Fruit fly (Drosophila melanogaster) whole organism, wandering third instar larva: ENCODE measurements around the gene CG5126.

Experiments used
- Abd-B ChIP-seq: fragments of >200 bp; optimal IDR thresholded peaks from 2 replicates; lab custom pipeline; 2017; ENCODE audit warnings: missing biosample characterization, missing genetic modification characterization
- CG32264 ChIP-seq: fragments of 200-800 bp; sonication (Bioruptor generic); optimal IDR thresholded peaks from 2 replicates; lab custom pipeline; 2016; ENCODE audit warnings: missing biosample characterization, missing genetic modification characterization
- CrebA ChIP-seq: fragments of 200-800 bp; sonication (Bioruptor generic); optimal IDR thresholded peaks from 2 replicates; lab custom pipeline; 2016; ENCODE audit warnings: missing biosample characterization, mild to moderate bottlenecking, missing genetic modification characterization, borderline replicate concordance
- Dfd ChIP-seq: fragments of >200 bp; optimal IDR thresholded peaks from 2 replicates; lab custom pipeline; 2017; ENCODE audit warnings: missing biosample characterization, missing genetic modification characterization
- Dif ChIP-seq: fragments of 200-275, 200-300 bp; sonication (Bioruptor generic); optimal IDR thresholded peaks from 2 replicates; lab custom pipeline; 2018; ENCODE audit warnings: missing biosample characterization, missing genetic modification characterization; ENCODE audit not compliant: partially characterized antibody
- GATAd ChIP-seq: sonication (Bioruptor generic); optimal IDR thresholded peaks from 2 replicates; lab custom pipeline; 2016; ENCODE audit warnings: missing biosample characterization, missing genetic modification characterization
- HLH106 ChIP-seq: fragments of 200-800 bp; optimal IDR thresholded peaks from 3 replicates; lab custom pipeline; 2019; ENCODE audit warnings: missing biosample characterization, mild to moderate bottlenecking, missing genetic modification characterization, moderate library complexity
- Hnf4 ChIP-seq: fragments of 200-800 bp; sonication (Bioruptor generic); optimal IDR thresholded peaks from 2 replicates; lab custom pipeline; 2016; ENCODE audit warnings: missing biosample characterization, mild to moderate bottlenecking, missing genetic modification characterization
- Hr78 ChIP-seq: fragments of >200 bp; optimal IDR thresholded peaks from 2 replicates; lab custom pipeline; 2017; ENCODE audit warnings: missing biosample characterization, missing genetic modification characterization
- Hr83 ChIP-seq: fragments of 200-300 bp; sonication (Bioruptor generic); optimal IDR thresholded peaks from 2 replicates; lab custom pipeline; 2016; ENCODE audit warnings: missing biosample characterization, mild to moderate bottlenecking, missing genetic modification characterization, moderate library complexity; ENCODE audit not compliant: poor library complexity, severe bottlenecking
- Mio ChIP-seq: sonication (Bioruptor generic); optimal IDR thresholded peaks from 2 replicates; lab custom pipeline; 2016; ENCODE audit warnings: missing biosample characterization, missing genetic modification characterization
- Myc ChIP-seq: fragments of >200 bp; optimal IDR thresholded peaks from 2 replicates; lab custom pipeline; 2017
- N ChIP-seq: fragments of >200 bp; optimal IDR thresholded peaks from 2 replicates; lab custom pipeline; 2018; ENCODE audit warnings: missing biosample characterization, missing external identifiers, missing genetic modification characterization
- OdsH ChIP-seq: fragments of 200-800 bp; sonication (Bioruptor generic); optimal IDR thresholded peaks from 2 replicates; lab custom pipeline; 2016; ENCODE audit warnings: missing biosample characterization, mild to moderate bottlenecking, missing genetic modification characterization
- Rel ChIP-seq, 2 experiments: fragments of 200-800 bp; sonication (Bioruptor generic) in 1 of 2; optimal IDR thresholded peaks; 2 replicates in 1 of 2; 3 replicates in 1 of 2; lab custom pipeline; 2016 to 2019; ENCODE audit warnings: mild to moderate bottlenecking in 2 of 2, missing biosample characterization in 2 of 2, missing genetic modification characterization in 2 of 2, moderate library complexity in 1 of 2
- Sp1 ChIP-seq: fragments of 200-800 bp; sonication (Bioruptor generic); optimal IDR thresholded peaks from 3 replicates; lab custom pipeline; 2019; ENCODE audit warnings: missing biosample characterization, mild to moderate bottlenecking, missing genetic modification characterization, moderate library complexity
- Vsx2 ChIP-seq: fragments of 200-300, 225-300 bp; sonication (Bioruptor generic); optimal IDR thresholded peaks from 2 replicates; lab custom pipeline; 2018; ENCODE audit warnings: missing biosample characterization, missing genetic modification characterization; ENCODE audit not compliant: partially characterized antibody
- br ChIP-seq: fragments of 200-800 bp; sonication (Bioruptor generic); optimal IDR thresholded peaks from 2 replicates; lab custom pipeline; 2016; ENCODE audit warnings: missing biosample characterization, missing genetic modification characterization
- brk ChIP-seq: fragments of 200-800 bp; sonication (Bioruptor generic); optimal IDR thresholded peaks from 2 replicates; lab custom pipeline; 2016; ENCODE audit warnings: missing biosample characterization, mild to moderate bottlenecking, missing genetic modification characterization
- dl ChIP-seq, 2 experiments: fragments of 175-275, 200-275 bp in 1 of 2; fragments of 200-275 bp in 1 of 2; sonication (Bioruptor generic); optimal IDR thresholded peaks; lab custom pipeline; 2018; ENCODE audit warnings: mild to moderate bottlenecking in 2 of 2, missing biosample characterization in 2 of 2, missing genetic modification characterization in 2 of 2, moderate library complexity in 2 of 2; ENCODE audit not compliant: partially characterized antibody in 2 of 2, insufficient read depth in 1 of 2
- ey ChIP-seq: fragments of 200-800 bp; sonication (Bioruptor generic); optimal IDR thresholded peaks from 2 replicates; lab custom pipeline; 2016; ENCODE audit warnings: missing biosample characterization, missing genetic modification characterization
- foxo ChIP-seq, 2 experiments: fragments of 200-800 bp; sonication (Bioruptor generic); optimal IDR thresholded peaks; 2 replicates in 1 of 2; 3 replicates in 1 of 2; lab custom pipeline; 2016 to 2017; ENCODE audit warnings: missing biosample characterization in 2 of 2, missing genetic modification characterization in 2 of 2
- fru ChIP-seq: fragments of 200-800 bp; sonication (Bioruptor generic); optimal IDR thresholded peaks from 3 replicates; lab custom pipeline; 2016; ENCODE audit warnings: missing biosample characterization, mild to moderate bottlenecking, missing genetic modification characterization
- h ChIP-seq: fragments of 200-800 bp; sonication (Bioruptor generic); optimal IDR thresholded peaks from 3 replicates; lab custom pipeline; 2016; ENCODE audit warnings: missing biosample characterization, mild to moderate bottlenecking, missing genetic modification characterization
- jim ChIP-seq: fragments of 175-275, 200-325 bp; sonication (Bioruptor generic); optimal IDR thresholded peaks from 2 replicates; lab custom pipeline; 2016; ENCODE audit warnings: missing biosample characterization, mild to moderate bottlenecking, missing genetic modification characterization
- lola ChIP-seq: fragments of >200 bp; optimal IDR thresholded peaks from 2 replicates; lab custom pipeline; 2017; ENCODE audit warnings: missing biosample characterization, missing genetic modification characterization
- pan ChIP-seq: fragments of >200 bp; optimal IDR thresholded peaks from 2 replicates; lab custom pipeline; 2017
- psq ChIP-seq: fragments of 200-800 bp; sonication (Bioruptor generic); optimal IDR thresholded peaks from 3 replicates; lab custom pipeline; 2017; ENCODE audit warnings: missing biosample characterization, mild to moderate bottlenecking, missing genetic modification characterization, moderate library complexity
- rgr ChIP-seq: fragments of 200-800 bp; sonication (Bioruptor generic); optimal IDR thresholded peaks from 3 replicates; lab custom pipeline; 2016; ENCODE audit warnings: missing biosample characterization, mild to moderate bottlenecking, missing genetic modification characterization
- sage ChIP-seq: fragments of 200-800 bp; sonication (Bioruptor generic); optimal IDR thresholded peaks from 2 replicates; lab custom pipeline; 2016; ENCODE audit warnings: missing biosample characterization, mild to moderate bottlenecking, missing genetic modification characterization
- tai ChIP-seq: sonication (Bioruptor generic); optimal IDR thresholded peaks from 2 replicates; lab custom pipeline; 2016; ENCODE audit warnings: missing biosample characterization, missing genetic modification characterization
- usp ChIP-seq: fragments of >200 bp; optimal IDR thresholded peaks from 2 replicates; lab custom pipeline; 2017; ENCODE audit warnings: missing biosample characterization, missing genetic modification characterization

The CG5126 gene

DNA sequence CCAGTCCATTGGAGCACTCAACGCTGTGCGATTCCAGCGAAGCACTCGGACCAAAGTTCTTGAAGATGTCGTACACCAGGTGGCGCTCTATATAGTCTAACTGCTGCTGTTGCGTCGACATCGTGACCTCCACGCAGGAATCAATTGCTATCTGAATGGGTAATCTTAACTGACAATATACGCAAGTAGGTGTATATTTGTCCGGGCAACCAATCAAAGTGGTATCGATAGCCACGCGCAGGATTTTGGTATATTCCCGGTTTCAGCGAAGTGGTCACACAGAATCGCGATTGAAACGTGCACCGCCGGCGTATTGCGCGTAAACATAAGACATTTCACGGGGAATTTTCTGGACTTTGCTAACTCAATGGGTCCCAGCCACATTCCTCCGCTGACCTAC lies at the start of gene CG5126, which contains the start of gene Tgt:
TSS of gene CG5126 (minus strand) at position 222 of the 400 bp plus-strand sequence.
TSS of gene Tgt (plus strand) at position 267 of the 400 bp plus-strand sequence.
- TF ChIP-seq Rel (GFP tag; optimal IDR thresholded peaks at IDR 0.05; lab: Kevin White, UChicago) (no peak), Rel (tag; optimal IDR thresholded peaks at IDR 0.05; lab: Kevin White, UChicago) (peak; percentile 81), CrebA (no peak)

DNA sequence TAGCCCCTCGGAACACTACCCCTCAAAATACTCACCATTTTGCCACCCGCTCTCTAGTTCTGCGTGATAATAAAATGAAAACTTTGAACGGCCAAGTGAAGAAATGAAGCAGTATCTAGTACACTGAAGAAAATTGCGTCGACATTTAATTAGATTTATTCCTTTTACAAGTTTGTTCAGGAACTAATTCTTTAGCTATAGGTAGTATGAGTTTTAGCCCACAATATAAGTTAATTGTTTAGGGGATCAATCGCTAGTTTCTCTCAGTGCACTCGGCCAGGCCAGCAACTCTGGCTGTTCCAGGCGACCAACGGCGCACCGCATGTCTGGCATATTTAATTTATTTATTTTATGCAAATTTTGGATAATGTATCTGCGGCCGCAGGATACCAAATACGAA lies 46.9 kb upstream of the CG5126 start:
- no peak for TF ChIP-seq Dif (GFP tag; lab: Kevin White, UChicago)
- TF ChIP-seq Hnf4 (GFP tag; lab: Kevin White, UChicago): no peak
- no peak for TF ChIP-seq Dfd
- TF ChIP-seq HLH106 (tag; lab: Kevin White, UChicago): no peak
- TF ChIP-seq Mio: no peak
- no peak for TF ChIP-seq h
- no peak for TF ChIP-seq lola (GFP tag; lab: Kevin White, UChicago)
- TF ChIP-seq Rel (GFP tag; optimal IDR thresholded peaks at IDR 0.05; lab: Kevin White, UChicago): no peak
- no peak for TF ChIP-seq Rel (tag; optimal IDR thresholded peaks at IDR 0.05; lab: Kevin White, UChicago)
- TF ChIP-seq N (GFP tag; lab: Kevin White, UChicago): no peak
- TF ChIP-seq sage (GFP tag; lab: Kevin White, UChicago): no peak
- TF ChIP-seq Hr78 (GFP tag; lab: Kevin White, UChicago): no peak
- TF ChIP-seq Abd-B: no peak
- TF ChIP-seq GATAd: no peak
- no peak for TF ChIP-seq jim
- TF ChIP-seq foxo (GFP tag; optimal IDR thresholded peaks at IDR 0.05; lab: Kevin White, UChicago): no peak
- no peak for TF ChIP-seq Sp1
- no peak for TF ChIP-seq fru (GFP tag; lab: Kevin White, UChicago)
- TF ChIP-seq dl (GFP tag; optimal IDR thresholded peaks at IDR 0.05; lab: Kevin White, UChicago; ENCODE audit: insufficient read depth in 1 of 2, partially characterized antibody in 2 of 2): no peak

DNA sequence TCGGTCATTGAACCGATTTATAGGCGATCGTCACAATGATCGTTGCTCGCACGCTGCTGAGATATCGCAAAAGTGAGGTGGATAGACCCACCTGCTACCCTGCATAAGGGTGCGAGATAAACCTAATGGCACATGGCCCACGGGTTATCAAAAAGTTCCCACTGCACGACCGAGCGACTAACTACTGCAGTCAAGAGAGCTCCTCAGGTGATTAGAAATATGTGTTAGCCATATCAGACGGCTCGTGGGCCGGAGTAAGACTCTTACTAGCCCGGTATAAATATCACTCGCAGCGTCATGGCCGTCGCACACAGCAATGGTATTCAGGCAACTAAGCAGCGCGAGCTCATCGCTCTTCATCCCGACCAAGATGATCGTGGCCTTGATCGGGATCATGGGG lies 35.2 kb upstream of the CG5126 start, which contains the start of gene CG42329:
TSS of gene CG42329 (plus strand) at position 301 of the 400 bp plus-strand sequence.
- TF ChIP-seq Dif (GFP tag; lab: Kevin White, UChicago) (no peak), Sp1 (no peak), N (GFP tag; lab: Kevin White, UChicago) (no peak), br (GFP tag; lab: Kevin White, UChicago) (no peak), CrebA (no peak), ey (no peak), OdsH (GFP tag; lab: Kevin White, UChicago) (no peak), Mio (no peak), CG32264 (GFP tag; lab: Kevin White, UChicago) (no peak), psq (GFP tag; lab: Kevin White, UChicago) (no peak), tai (no peak)
- TF ChIP-seq, all 38 proteins: peak for 0

DNA sequence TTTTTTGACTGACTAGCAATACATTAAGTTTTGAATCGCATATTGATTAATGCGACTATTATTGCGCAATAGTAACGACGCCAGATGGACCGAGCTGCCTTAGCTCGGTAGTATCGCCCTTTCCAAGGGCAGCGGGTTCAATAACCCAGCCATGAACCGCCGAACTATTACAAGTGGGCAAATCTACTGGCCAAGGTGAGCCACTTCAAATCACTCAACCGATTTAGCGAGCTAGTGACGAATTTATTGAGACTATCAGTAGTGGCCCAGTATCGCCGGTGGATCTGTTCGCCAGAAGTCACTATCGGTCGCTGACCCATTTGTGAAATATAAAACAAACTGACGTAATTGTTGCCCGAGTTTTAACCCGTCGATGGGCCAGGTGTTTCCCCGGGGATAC lies 34.7 kb upstream of the CG5126 start:
- no peak for TF ChIP-seq Hr83 (GFP tag; lab: Kevin White, UChicago)
- no peak for TF ChIP-seq ey
- TF ChIP-seq brk (GFP tag; lab: Kevin White, UChicago): no peak
- TF ChIP-seq Mio: no peak
- no peak for TF ChIP-seq psq (GFP tag; lab: Kevin White, UChicago)

DNA sequence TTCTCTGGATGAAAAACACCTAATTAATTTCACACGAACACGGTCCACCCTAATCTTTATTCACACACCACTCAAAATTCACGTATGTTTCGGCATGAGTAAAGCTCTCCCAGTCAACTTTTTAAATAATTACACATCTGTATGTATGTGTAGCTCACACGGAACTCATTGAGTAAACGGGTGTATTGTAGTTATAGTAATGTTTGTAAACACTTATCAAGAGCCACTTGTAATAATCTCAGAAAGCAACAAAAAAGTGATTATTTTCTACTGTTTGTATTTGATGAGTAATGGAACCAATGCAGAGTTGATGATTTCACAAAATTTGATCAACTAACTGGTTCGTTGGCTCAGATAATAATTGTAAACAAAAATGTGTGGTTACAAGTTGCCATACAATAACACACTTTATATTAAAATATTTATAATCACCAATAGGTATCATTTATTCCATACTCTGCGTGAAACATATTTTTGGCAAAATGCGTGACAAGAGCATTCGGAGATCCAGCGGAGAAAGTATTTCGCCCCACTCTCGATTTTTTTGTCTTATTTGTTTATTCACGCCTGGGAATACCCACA lies 34.2 kb upstream of the CG5126 start:
- TF ChIP-seq pan (lab: Kevin White, UChicago) (peak; percentile 25), OdsH (GFP tag; lab: Kevin White, UChicago) (peak; percentile 42), GATAd (no peak)

DNA sequence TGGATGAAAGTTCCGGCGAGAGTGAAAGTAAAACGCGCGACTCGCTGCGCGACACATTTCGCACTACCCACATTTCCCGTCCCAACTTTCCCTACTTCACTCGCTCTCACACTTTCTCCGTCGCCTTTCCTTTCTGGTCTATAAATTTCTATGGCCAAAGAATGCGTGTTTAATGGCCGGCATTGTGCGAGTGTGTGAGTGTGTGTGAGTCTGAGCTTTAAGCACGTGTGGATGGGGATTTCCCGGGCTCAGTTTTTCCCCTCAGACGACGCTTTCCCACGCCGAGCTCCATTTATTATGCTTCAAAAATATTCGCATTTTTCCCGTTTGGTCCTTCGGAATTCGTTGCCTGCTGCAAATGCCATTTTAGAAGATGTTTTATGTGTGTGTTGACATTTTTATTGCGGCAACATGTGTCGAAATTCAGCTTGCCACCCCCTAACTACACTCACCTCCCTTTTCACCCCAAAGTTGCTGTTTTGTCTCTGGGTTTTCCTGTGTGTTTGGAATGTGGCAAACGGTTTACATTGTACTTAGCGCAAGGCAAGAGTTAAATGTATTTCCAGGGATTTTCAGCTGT lies 33.3 kb upstream of the CG5126 start:
- TF ChIP-seq jim (no peak), OdsH (GFP tag; lab: Kevin White, UChicago) (no peak), psq (GFP tag; lab: Kevin White, UChicago) (no peak), Vsx2 (GFP tag; lab: Kevin White, UChicago) (no peak), usp (GFP tag; lab: Kevin White, UChicago) (no peak), GATAd (no peak), Myc (lab: Kevin White, UChicago) (no peak), ey (no peak), CrebA (no peak), Hnf4 (GFP tag; lab: Kevin White, UChicago) (no peak), rgr (GFP tag; lab: Kevin White, UChicago) (no peak), Dif (GFP tag; lab: Kevin White, UChicago) (no peak), brk (GFP tag; lab: Kevin White, UChicago) (no peak)
- TF ChIP-seq, all 38 proteins: peak for 0
